Worm (Caenorhabditis elegans): ENCODE measurements around the gene Y67D8A.2.

ce11 chrIV:3182920-3183319, 39.3 kb upstream of the Y67D8A.2 start:
- TF ChIP-seq ztf-6 (GFP tag; IDR thresholded peaks at IDR 0.05) = no peak
- no peak for TF ChIP-seq madf-6 (GFP tag; IDR thresholded peaks at IDR 0.05)
- TF ChIP-seq snpc-4 (GFP tag; optimal IDR thresholded peaks at IDR 0.05) = no peak
- no peak for TF ChIP-seq snpc-4 (tag; optimal IDR thresholded peaks at IDR 0.05)
- no peak for TF ChIP-seq pha-4 (tag; optimal IDR thresholded peaks at IDR 0.05)
- no peak for TF ChIP-seq dpl-1 (GFP tag; optimal IDR thresholded peaks at IDR 0.05)
- no peak for TF ChIP-seq cebp-2 (GFP tag; IDR thresholded peaks at IDR 0.05)
- TF ChIP-seq lsy-27 (tag; optimal IDR thresholded peaks at IDR 0.05; ENCODE audit: borderline replicate concordance, insufficient read depth) = no peak
- TF ChIP-seq ccch-3 (GFP tag; optimal IDR thresholded peaks at IDR 0.05) = no peak
- TF ChIP-seq lsl-1 (GFP tag; optimal IDR thresholded peaks at IDR 0.05) = no peak

Data from whole organism, young adult.